Fruit fly (Drosophila melanogaster): Measurements from ENCODE around the gene Smr.

Smr gene

DNA sequence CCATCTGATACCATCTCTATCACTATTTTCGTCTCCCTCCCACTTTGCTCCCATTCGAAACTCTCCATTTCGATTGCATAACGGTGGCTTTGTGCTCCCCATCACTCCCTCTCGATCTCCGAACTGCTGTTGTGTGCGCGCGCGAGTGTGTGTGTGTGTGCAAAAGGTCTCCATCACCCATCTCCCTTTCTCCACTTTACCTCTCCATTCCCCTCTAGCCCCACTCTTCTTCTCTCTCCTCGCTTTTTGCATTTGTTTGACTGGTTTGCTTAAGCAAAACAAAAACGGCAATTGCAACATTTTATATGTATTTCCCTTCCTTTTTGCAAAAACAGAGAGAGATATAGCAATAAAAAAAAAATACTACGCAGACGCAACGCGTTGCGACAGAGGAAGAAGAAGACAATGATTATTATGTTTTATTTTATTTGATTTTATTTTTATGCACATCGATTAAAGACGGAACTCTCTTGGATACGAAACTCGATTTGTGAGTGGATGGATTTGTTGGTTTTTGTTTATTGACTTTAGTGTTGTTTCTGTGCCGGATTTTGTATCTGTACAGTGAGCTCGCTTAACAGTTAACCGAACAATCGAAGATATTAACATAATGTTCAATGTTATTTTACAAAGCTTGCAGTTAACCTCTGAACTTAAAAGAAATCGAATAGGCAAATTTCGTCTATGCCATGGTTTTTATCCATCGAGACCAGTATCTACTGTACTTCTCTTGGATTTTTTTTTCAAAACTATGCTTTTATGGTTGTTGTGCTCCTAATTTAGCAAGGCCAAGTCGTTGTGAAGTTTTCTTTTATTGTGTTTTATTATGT lies 72.5 kb downstream of the Smr start:
- peak; percentile 73 for TF ChIP-seq CG8159 (tag; optimal IDR thresholded peaks at IDR 0.05)
- TF ChIP-seq CG32121 (GFP tag; IDR thresholded peaks at IDR 0.05) = peak; percentile 77
- TF ChIP-seq CG34367 (tag; optimal IDR thresholded peaks at IDR 0.05) = peak; percentile 53
- TF ChIP-seq CG17806 (tag; optimal IDR thresholded peaks at IDR 0.05) = peak; percentile 58
- peak; percentile 66 for TF ChIP-seq CG13204 (GFP tag; optimal IDR thresholded peaks at IDR 0.05)
- peak; percentile 73 for TF ChIP-seq CG15710 (tag; optimal IDR thresholded peaks at IDR 0.05)
- TF ChIP-seq Pif1A (GFP tag; optimal IDR thresholded peaks at IDR 0.05) = peak; percentile 65
- peak; percentile 28; the same call in 1 of the 2 replicates for TF ChIP-seq rn (GFP tag; IDR thresholded peaks at IDR 0.05)
- peak; percentile 65 for TF ChIP-seq Ets98B (GFP tag; IDR thresholded peaks at IDR 0.05)
- peak; percentile 9 for TF ChIP-seq Pif1B (GFP tag; optimal IDR thresholded peaks at IDR 0.05)
- peak; percentile 33; the same call in 1 of the 2 replicates for TF ChIP-seq CG12605 (GFP tag; IDR thresholded peaks at IDR 0.05)
- peak; percentile 64 for TF ChIP-seq CG14655 (GFP tag; optimal IDR thresholded peaks at IDR 0.05)
- peak; percentile 73 for TF ChIP-seq gl (tag; optimal IDR thresholded peaks at IDR 0.05)
- TF ChIP-seq CG4496 (GFP tag; IDR thresholded peaks at IDR 0.05) = peak; percentile 80
- peak; percentile 56 for TF ChIP-seq Snoo (tag; optimal IDR thresholded peaks at IDR 0.05)
- no peak for TF ChIP-seq CG10348 (GFP tag; IDR thresholded peaks at IDR 0.05)
- TF ChIP-seq CG8301 (tag; optimal IDR thresholded peaks at IDR 0.05) = peak; percentile 66
- TF ChIP-seq EcR (GFP tag; optimal IDR thresholded peaks at IDR 0.05) = peak; percentile 61
- TF ChIP-seq CG9948 (tag; optimal IDR thresholded peaks at IDR 0.05) = peak; percentile 51
- TF ChIP-seq fd96Ca (GFP tag; IDR thresholded peaks at IDR 0.05) = peak; percentile 64; the same call in 2 of the 3 replicates
- TF ChIP-seq D1 (tag; optimal IDR thresholded peaks at IDR 0.05) = peak; percentile 25

DNA sequence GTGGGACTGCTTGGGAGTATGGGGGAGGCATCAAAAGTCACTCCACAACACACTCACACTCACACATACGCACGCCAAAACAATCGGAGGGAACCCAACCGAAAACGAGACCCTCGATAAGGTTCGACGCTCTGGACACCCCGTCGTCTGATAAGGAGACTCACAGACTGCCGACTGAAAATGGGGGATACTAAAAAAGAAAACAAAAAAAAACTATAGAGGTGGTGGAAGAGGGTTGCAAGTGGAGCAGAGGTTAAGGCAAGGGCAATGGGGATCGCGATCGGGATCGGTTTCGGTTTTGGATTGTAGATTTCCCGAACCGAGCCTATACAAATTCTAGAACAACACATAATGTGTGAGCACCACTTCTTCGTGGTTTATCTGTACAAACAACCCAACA lies 73.7 kb downstream of the Smr start:
- TF ChIP-seq CG15710 (tag; optimal IDR thresholded peaks at IDR 0.05) (no peak), Pif1B (GFP tag; optimal IDR thresholded peaks at IDR 0.05) (no peak), gl (tag; optimal IDR thresholded peaks at IDR 0.05) (no peak), CG8301 (tag; optimal IDR thresholded peaks at IDR 0.05) (no peak), CG32121 (GFP tag; IDR thresholded peaks at IDR 0.05) (no peak), EcR (GFP tag; optimal IDR thresholded peaks at IDR 0.05) (peak; percentile 12), CG8159 (tag; optimal IDR thresholded peaks at IDR 0.05) (no peak)

DNA sequence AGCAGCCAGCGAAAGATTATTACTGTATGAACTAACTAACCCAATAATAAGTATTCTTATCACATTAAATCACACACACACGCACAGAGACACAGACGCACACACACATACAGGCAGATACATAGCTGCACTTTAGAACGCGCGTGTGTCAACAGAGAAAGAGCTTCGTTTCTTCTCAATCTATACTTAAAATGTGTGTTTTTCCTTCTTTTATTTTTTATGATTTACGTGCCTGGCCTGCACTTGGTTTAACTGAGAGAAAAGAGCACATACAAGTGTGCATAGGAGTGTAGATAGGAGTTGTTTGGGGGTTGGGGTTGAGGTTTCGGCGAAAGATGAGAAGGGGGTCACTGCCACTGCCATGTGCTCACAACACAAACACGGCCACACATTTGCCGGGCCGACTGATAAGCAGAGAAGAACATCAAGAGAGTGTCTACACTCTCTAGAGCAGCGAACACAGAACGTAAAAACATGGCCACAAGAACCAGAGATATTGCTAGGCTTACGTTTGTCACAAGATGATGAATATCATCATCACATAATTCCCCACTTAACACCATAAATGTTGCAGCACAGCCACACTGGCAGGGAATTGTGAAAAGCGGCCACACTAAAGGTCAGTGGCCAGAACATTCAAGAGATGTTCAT lies 74.7 kb downstream of the Smr start:
- peak; percentile 67 for TF ChIP-seq EcR (GFP tag; optimal IDR thresholded peaks at IDR 0.05)
- peak; percentile 40 for TF ChIP-seq gl (tag; optimal IDR thresholded peaks at IDR 0.05)
- peak; percentile 4 for TF ChIP-seq CG14655 (GFP tag; optimal IDR thresholded peaks at IDR 0.05)
- TF ChIP-seq fd96Ca (GFP tag; IDR thresholded peaks at IDR 0.05) = no peak
- TF ChIP-seq CG8159 (tag; optimal IDR thresholded peaks at IDR 0.05) = no peak
- TF ChIP-seq CG32121 (GFP tag; IDR thresholded peaks at IDR 0.05) = no peak
- no peak for TF ChIP-seq CG17806 (tag; optimal IDR thresholded peaks at IDR 0.05)
- peak; percentile 17 for TF ChIP-seq Pif1B (GFP tag; optimal IDR thresholded peaks at IDR 0.05)
- TF ChIP-seq CG13204 (GFP tag; optimal IDR thresholded peaks at IDR 0.05) = no peak

DNA sequence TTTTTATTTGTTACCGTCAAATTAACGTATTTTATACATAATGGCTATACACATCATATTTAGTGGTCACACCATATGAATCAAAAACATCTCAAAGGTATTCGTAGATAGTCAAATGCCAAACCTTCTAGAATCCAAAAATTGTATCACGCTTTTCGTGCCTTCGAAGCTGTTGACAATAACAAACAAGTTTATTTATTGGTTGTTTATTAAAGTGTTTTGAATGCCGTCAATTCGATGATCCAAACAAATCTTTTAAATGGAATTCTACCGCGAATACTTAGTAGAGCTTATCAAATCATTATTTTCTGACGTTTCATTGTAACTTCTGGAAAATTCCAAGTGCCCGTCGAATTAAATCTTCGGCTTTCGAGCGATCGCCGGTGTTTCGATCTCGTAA lies 75.4 kb downstream of the Smr start:
- no peak for TF ChIP-seq Snoo (tag; optimal IDR thresholded peaks at IDR 0.05)

DNA sequence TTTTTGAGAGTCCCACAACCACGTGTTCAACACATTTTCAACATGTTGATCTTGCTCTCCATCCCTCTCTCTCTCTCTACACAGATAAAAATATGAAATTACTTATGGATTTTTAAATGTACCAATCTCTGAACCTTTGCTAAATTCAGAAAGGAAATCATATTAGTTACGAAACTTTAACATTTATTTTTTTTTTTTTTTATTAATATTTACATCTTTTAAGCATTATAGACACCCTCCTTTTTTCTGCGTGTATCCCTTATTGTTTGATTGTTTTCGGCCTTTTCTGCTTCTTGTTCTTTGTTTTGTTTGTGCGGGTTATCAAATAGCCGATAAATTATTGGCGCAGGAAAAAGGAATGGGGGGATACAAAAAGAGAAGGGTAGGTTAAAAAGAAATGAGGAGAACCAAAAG lies 75.9 kb downstream of the Smr start:
- TF ChIP-seq CG12605 (GFP tag; IDR thresholded peaks at IDR 0.05) (peak; percentile 83), fd96Ca (GFP tag; IDR thresholded peaks at IDR 0.05) (no peak), CG4496 (GFP tag; IDR thresholded peaks at IDR 0.05) (peak; percentile 90), Pif1A (GFP tag; optimal IDR thresholded peaks at IDR 0.05) (peak; percentile 66), CG15710 (tag; optimal IDR thresholded peaks at IDR 0.05) (peak; percentile 86), Snoo (tag; optimal IDR thresholded peaks at IDR 0.05) (peak; percentile 92), CG10348 (GFP tag; IDR thresholded peaks at IDR 0.05) (no peak), CG8159 (tag; optimal IDR thresholded peaks at IDR 0.05) (peak; percentile 90), gl (tag; optimal IDR thresholded peaks at IDR 0.05) (peak; percentile 36), CG8301 (tag; optimal IDR thresholded peaks at IDR 0.05) (peak; percentile 47), rn (GFP tag; IDR thresholded peaks at IDR 0.05) (peak; percentile 54; the same call in 1 of the 2 replicates), CG32121 (GFP tag; IDR thresholded peaks at IDR 0.05) (peak; percentile 72), CG34367 (tag; optimal IDR thresholded peaks at IDR 0.05) (peak; percentile 70), CG14655 (GFP tag; optimal IDR thresholded peaks at IDR 0.05) (peak; percentile 66), D1 (tag; optimal IDR thresholded peaks at IDR 0.05) (peak; percentile 54), Ets98B (GFP tag; IDR thresholded peaks at IDR 0.05) (peak; percentile 79), CG13204 (GFP tag; optimal IDR thresholded peaks at IDR 0.05) (peak; percentile 48), Pif1B (GFP tag; optimal IDR thresholded peaks at IDR 0.05) (peak; percentile 73), EcR (GFP tag; optimal IDR thresholded peaks at IDR 0.05) (no peak), CG9948 (tag; optimal IDR thresholded peaks at IDR 0.05) (peak; percentile 87), CG17806 (tag; optimal IDR thresholded peaks at IDR 0.05) (peak; percentile 86)
